Worm (Caenorhabditis elegans): ENCODE data around the gene chl-1.

chl-1 gene

DNA sequence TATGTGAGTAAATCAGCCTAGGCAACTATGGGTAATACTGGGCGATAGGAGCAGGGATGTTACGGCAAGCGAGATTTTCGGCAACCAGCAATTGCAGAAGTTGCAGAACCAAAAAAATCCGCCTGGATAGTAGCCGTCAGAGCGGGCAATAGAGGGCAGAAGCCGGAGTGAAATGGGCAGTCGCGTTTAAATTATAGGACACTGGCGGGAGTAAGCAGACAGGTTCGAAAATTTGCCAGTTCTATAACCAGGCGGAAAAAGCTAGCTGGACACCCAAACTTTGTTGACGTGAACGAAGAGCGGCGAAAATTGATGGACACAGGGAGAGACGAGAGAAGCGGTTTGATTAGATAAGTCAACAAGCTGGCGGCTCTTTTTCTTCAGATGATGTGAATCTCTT lies 45.1 kb downstream of the chl-1 start:
- TF ChIP-seq rnt-1 (tag; optimal IDR thresholded peaks at IDR 0.05), result no peak
- TF ChIP-seq dve-1 (tag; optimal IDR thresholded peaks at IDR 0.05), result no peak
- TF ChIP-seq K02D7.2 (tag; optimal IDR thresholded peaks at IDR 0.05), result no peak
- TF ChIP-seq hlh-15 (tag; optimal IDR thresholded peaks at IDR 0.05), result no peak
- no peak for TF ChIP-seq tbx-2 (tag; optimal IDR thresholded peaks at IDR 0.05)
- TF ChIP-seq hlh-30 (tag; optimal IDR thresholded peaks at IDR 0.05; ENCODE audit: insufficient read depth), result no peak
- no peak for TF ChIP-seq Y22D7AL.16 (tag; optimal IDR thresholded peaks at IDR 0.05)
- TF ChIP-seq che-1 (tag; optimal IDR thresholded peaks at IDR 0.05), result no peak
- TF ChIP-seq nhr-232 (tag; optimal IDR thresholded peaks at IDR 0.05), result no peak
- no peak for TF ChIP-seq hlh-8 (tag; optimal IDR thresholded peaks at IDR 0.05)
- no peak for TF ChIP-seq gmeb-2 (tag; optimal IDR thresholded peaks at IDR 0.05)
- TF ChIP-seq pros-1 (tag; optimal IDR thresholded peaks at IDR 0.05), result no peak
- TF ChIP-seq fkh-10 (GFP tag; optimal IDR thresholded peaks at IDR 0.05), result no peak
- no peak for TF ChIP-seq sox-2 (GFP tag; IDR thresholded peaks at IDR 0.05)
- TF ChIP-seq odd-2 (tag; optimal IDR thresholded peaks at IDR 0.05), result no peak
- TF ChIP-seq madf-2 (tag; optimal IDR thresholded peaks at IDR 0.05), result no peak
- no peak for TF ChIP-seq zip-5 (tag; optimal IDR thresholded peaks at IDR 0.05)
- TF ChIP-seq eyg-1 (tag; optimal IDR thresholded peaks at IDR 0.05), result no peak
- TF ChIP-seq C38D4.7 (GFP tag; optimal IDR thresholded peaks at IDR 0.05), result no peak

DNA sequence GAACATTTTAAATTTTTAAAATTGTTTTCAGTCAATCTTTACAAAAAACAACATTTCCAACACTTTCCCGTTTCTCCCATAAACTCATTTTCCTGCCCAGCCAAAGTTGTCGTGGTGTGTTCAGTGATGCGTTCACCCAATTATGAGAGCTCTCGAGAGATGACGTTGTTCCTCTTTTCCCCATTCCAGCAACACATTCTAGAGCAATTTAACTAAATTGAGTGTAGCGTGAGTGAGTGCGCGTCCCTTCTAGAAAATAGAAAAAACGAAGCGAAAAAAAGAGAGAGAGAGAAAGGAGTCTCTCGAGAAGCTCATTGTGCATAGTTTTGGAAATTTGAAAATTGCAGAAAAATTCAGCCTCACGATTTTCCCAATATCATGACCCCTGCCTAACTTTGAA lies 46.3 kb downstream of the chl-1 start:
- TF ChIP-seq unc-42 (tag; optimal IDR thresholded peaks at IDR 0.05), result peak; percentile 21
- TF ChIP-seq fax-1 (tag; optimal IDR thresholded peaks at IDR 0.05), result no peak

- no peak for TF ChIP-seq elt-4 (tag; optimal IDR thresholded peaks at IDR 0.05)
- TF ChIP-seq elt-2 (tag; optimal IDR thresholded peaks at IDR 0.05), result peak; percentile 5
Observed at ce11 chrIII:10357598-10358186, 47.3 kb downstream of the chl-1 start, which contains the start of gene umps-1. TSS of gene umps-1 (minus strand) at chrIII:10357648.

DNA sequence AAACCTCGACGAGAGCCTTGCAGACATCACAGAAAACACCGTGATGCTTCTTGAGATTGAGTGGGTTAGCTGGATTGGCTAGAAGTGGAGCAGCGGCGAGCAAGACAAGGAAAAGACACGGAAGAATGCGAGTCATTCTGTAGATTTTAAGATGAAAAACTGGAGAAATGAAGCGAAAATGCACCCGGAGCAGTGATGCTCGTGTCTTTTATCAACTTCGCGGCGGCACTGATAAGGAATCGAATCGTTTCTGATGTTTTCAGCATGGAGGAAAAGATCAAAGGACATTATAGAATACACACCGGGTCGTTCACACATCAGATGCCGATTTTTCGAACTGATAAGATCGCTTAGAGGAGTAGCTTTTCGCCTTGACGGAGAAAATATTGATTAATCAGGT lies 49.7 kb downstream of the chl-1 start, which contains the start of gene spp-1:
spp-1 (minus strand) TSS at position 287 of the 400 bp plus-strand sequence.
- no peak for TF ChIP-seq ceh-2 (tag; optimal IDR thresholded peaks at IDR 0.05)
- TF ChIP-seq zip-5 (tag; optimal IDR thresholded peaks at IDR 0.05), result no peak
- TF ChIP-seq pros-1 (tag; optimal IDR thresholded peaks at IDR 0.05), result no peak
- no peak for TF ChIP-seq madf-2 (tag; optimal IDR thresholded peaks at IDR 0.05)
- no peak for TF ChIP-seq T23F11.4 (GFP tag; optimal IDR thresholded peaks at IDR 0.05)
- TF ChIP-seq ahr-1 (tag; optimal IDR thresholded peaks at IDR 0.05), result no peak

- TF ChIP-seq K09A11.1 (tag; optimal IDR thresholded peaks at IDR 0.05; ENCODE audit: insufficient read depth) (no peak), pha-2 (tag; optimal IDR thresholded peaks at IDR 0.05) (no peak), F13H6.1 (tag; optimal IDR thresholded peaks at IDR 0.05) (no peak), sox-4 (tag; optimal IDR thresholded peaks at IDR 0.05) (no peak), fkh-10 (GFP tag; optimal IDR thresholded peaks at IDR 0.05) (no peak)
Observed at ce11 chrIII:10354591-10354990, 50.4 kb downstream of the chl-1 start.

ce11 chrIII:10353423-10353822 lies 51.6 kb downstream of the chl-1 start:
- TF ChIP-seq T23F11.4 (GFP tag; optimal IDR thresholded peaks at IDR 0.05) (no peak), elt-2 (tag; optimal IDR thresholded peaks at IDR 0.05) (no peak), unc-42 (tag; optimal IDR thresholded peaks at IDR 0.05) (no peak), che-1 (tag; optimal IDR thresholded peaks at IDR 0.05) (no peak), sox-2 (GFP tag; IDR thresholded peaks at IDR 0.05) (no peak), pag-3 (tag; optimal IDR thresholded peaks at IDR 0.05; ENCODE audit: borderline replicate concordance) (no peak), pha-2 (tag; optimal IDR thresholded peaks at IDR 0.05) (no peak), pat-9 (tag; optimal IDR thresholded peaks at IDR 0.05) (no peak), C08G9.2 (tag; optimal IDR thresholded peaks at IDR 0.05) (no peak), dve-1 (tag; optimal IDR thresholded peaks at IDR 0.05) (no peak), F13H6.1 (tag; optimal IDR thresholded peaks at IDR 0.05) (no peak), nhr-11 (tag; optimal IDR thresholded peaks at IDR 0.05) (no peak), pqm-1 (tag; optimal IDR thresholded peaks at IDR 0.05) (no peak)

Data from whole organism, late embryonic.